Fruit fly (Drosophila melanogaster) whole organism, embryonic: Measurements from ENCODE around the gene CG7896.
A peak's percentile ranks its signal among the peaks of the same experiment; 100 is the strongest.

Source experiments
- Ada2b ChIP-seq: fragments of 200-800 bp; sonication (Bioruptor generic); IDR thresholded peaks from 2 replicates; pipeline ENCODE4 v1.3.6; 2022; ENCODE audit warnings: missing biosample characterization, missing genetic modification characterization
- Antp ChIP-seq: fragments of 200-800 bp; sonication (Bioruptor generic); optimal IDR thresholded peaks from 3 replicates; lab custom pipeline; 2016; ENCODE audit warnings: missing biosample characterization, missing genetic modification characterization
- Bdp1 ChIP-seq: fragments of 200-800 bp; sonication (Bioruptor generic); optimal IDR thresholded peaks from 3 replicates; lab custom pipeline; 2016; ENCODE audit warnings: missing biosample characterization, missing genetic modification characterization
- Bteb2 ChIP-seq: fragments of 200-800 bp; sonication (Bioruptor generic); optimal IDR thresholded peaks from 2 replicates; lab custom pipeline; 2016; ENCODE audit warnings: missing biosample characterization, missing genetic modification characterization
- CG10209 ChIP-seq: fragments of 200-800 bp; sonication (Bioruptor generic); optimal IDR thresholded peaks from 3 replicates; lab custom pipeline; 2017; ENCODE audit warnings: missing biosample characterization, mild to moderate bottlenecking, missing genetic modification characterization, missing genetic modification reagents
- CG11560 ChIP-seq: fragments of 200-800 bp; sonication (Bioruptor generic); IDR thresholded peaks from 3 replicates; pipeline ENCODE4 v1.3.6; 2022; ENCODE audit warnings: missing biosample characterization, missing genetic modification characterization
- CG11723 ChIP-seq: fragments of 200-800 bp; sonication (Bioruptor generic); optimal IDR thresholded peaks from 2 replicates; lab custom pipeline; 2017; ENCODE audit warnings: missing biosample characterization, mild to moderate bottlenecking, missing genetic modification characterization
- CG12744 ChIP-seq: fragments of 200-800 bp; sonication (Bioruptor generic); optimal IDR thresholded peaks from 2 replicates; lab custom pipeline; 2016; ENCODE audit warnings: missing biosample characterization, missing genetic modification characterization
- CG13775 ChIP-seq: fragments of 200-800 bp; sonication (Bioruptor generic); optimal IDR thresholded peaks from 3 replicates; lab custom pipeline; 2017; ENCODE audit warnings: missing biosample characterization, mild to moderate bottlenecking, missing genetic modification characterization
- CG15514 ChIP-seq: fragments of 200-800 bp; sonication (Bioruptor generic); optimal IDR thresholded peaks from 3 replicates; lab custom pipeline; 2017; ENCODE audit warnings: missing biosample characterization, missing genetic modification characterization, mild to moderate bottlenecking, moderate library complexity, missing genetic modification reagents
- CG16815 ChIP-seq: fragments of 200-800 bp; sonication (Bioruptor generic); optimal IDR thresholded peaks from 3 replicates; lab custom pipeline; 2017; ENCODE audit warnings: missing biosample characterization, mild to moderate bottlenecking, missing genetic modification characterization
- CG17328 ChIP-seq: fragments of 200-800 bp; sonication (Bioruptor generic); IDR thresholded peaks from 2 replicates; pipeline ENCODE4 v1.3.6; 2022; ENCODE audit warnings: missing biosample characterization, missing genetic modification characterization
- CG18764 ChIP-seq: fragments of 200-800 bp; sonication (Bioruptor generic); optimal IDR thresholded peaks from 3 replicates; lab custom pipeline; 2016; ENCODE audit warnings: missing biosample characterization, missing genetic modification characterization
- CG2678 ChIP-seq: fragments of 200-800 bp; sonication (Bioruptor generic); optimal IDR thresholded peaks from 3 replicates; lab custom pipeline; 2019; ENCODE audit warnings: missing biosample characterization, mild to moderate bottlenecking, missing genetic modification characterization, moderate library complexity
- CG2875 ChIP-seq: fragments of 200-800 bp; sonication (Bioruptor generic); optimal IDR thresholded peaks from 2 replicates; lab custom pipeline; 2017; ENCODE audit warnings: missing biosample characterization, mild to moderate bottlenecking, missing genetic modification characterization, missing genetic modification reagents
- CG31365 ChIP-seq: fragments of 200-800 bp; sonication (Bioruptor generic); optimal IDR thresholded peaks from 2 replicates; lab custom pipeline; 2018; ENCODE audit warnings: missing biosample characterization, mild to moderate bottlenecking, missing genetic modification characterization
- CG34376 ChIP-seq: fragments of 200-800 bp; sonication (Bioruptor generic); optimal IDR thresholded peaks from 2 replicates; lab custom pipeline; 2018; ENCODE audit warnings: missing biosample characterization, mild to moderate bottlenecking, missing genetic modification characterization
- CG3726 ChIP-seq: fragments of 200-800 bp; sonication (Bioruptor generic); IDR thresholded peaks from 3 replicates; pipeline ENCODE4, ENCODE4 v1.3.6; 2022; ENCODE audit warnings: missing biosample characterization, missing genetic modification characterization
- CG3995 ChIP-seq: fragments of 200-800 bp; sonication (Bioruptor generic); optimal IDR thresholded peaks from 3 replicates; lab custom pipeline; 2016; ENCODE audit warnings: missing biosample characterization, missing genetic modification characterization
- CG6689 ChIP-seq: fragments of 200-800 bp; sonication (Bioruptor generic); IDR thresholded peaks from 2 replicates; pipeline ENCODE4 v1.3.6; 2022; ENCODE audit warnings: missing biosample characterization, missing genetic modification characterization
- CG6813 ChIP-seq: fragments of 200-800 bp; sonication (Bioruptor generic); optimal IDR thresholded peaks from 2 replicates; lab custom pipeline; 2017; ENCODE audit warnings: missing biosample characterization, missing genetic modification characterization, mild to moderate bottlenecking, moderate library complexity, missing genetic modification reagents
- CG7372 ChIP-seq: fragments of 200-800 bp; sonication (Bioruptor generic); IDR thresholded peaks from 2 replicates; pipeline ENCODE4 v1.3.6; 2022; ENCODE audit warnings: missing biosample characterization, missing genetic modification characterization
- CG7839 ChIP-seq: fragments of 200-800 bp; sonication (Bioruptor generic); optimal IDR thresholded peaks from 3 replicates; lab custom pipeline; 2018; ENCODE audit warnings: missing biosample characterization, mild to moderate bottlenecking, missing genetic modification characterization, moderate library complexity
- CG7928 ChIP-seq: fragments of 200-800 bp; sonication (Bioruptor generic); optimal IDR thresholded peaks from 2 replicates; lab custom pipeline; 2017; ENCODE audit warnings: missing biosample characterization, mild to moderate bottlenecking, missing genetic modification characterization
- CG7987 ChIP-seq: fragments of 200-800 bp; sonication (Bioruptor generic); optimal IDR thresholded peaks from 2 replicates; lab custom pipeline; 2018; ENCODE audit warnings: missing biosample characterization, mild to moderate bottlenecking, missing genetic modification characterization, moderate library complexity
- CG8924 ChIP-seq: fragments of 200-800 bp; optimal IDR thresholded peaks from 3 replicates; lab custom pipeline; 2019; ENCODE audit warnings: missing biosample characterization, mild to moderate bottlenecking, missing genetic modification characterization, moderate library complexity
- Doc2 ChIP-seq: fragments of 200-800 bp; sonication (Bioruptor generic); IDR thresholded peaks from 2 replicates; pipeline ENCODE4 v1.3.6; 2022; ENCODE audit warnings: missing biosample characterization, missing genetic modification characterization
- E2f1 ChIP-seq: fragments of 200-800 bp; sonication (Bioruptor generic); IDR thresholded peaks from 2 replicates; pipeline ENCODE4 v1.3.6; 2022; ENCODE audit warnings: missing biosample characterization, missing genetic modification characterization
- Fer2 ChIP-seq: fragments of 200-800 bp; sonication (Bioruptor generic); optimal IDR thresholded peaks from 2 replicates; lab custom pipeline; 2018; ENCODE audit warnings: missing biosample characterization, mild to moderate bottlenecking, missing genetic modification characterization, moderate library complexity
- HLH4C ChIP-seq: fragments of 200-800 bp; sonication (Bioruptor generic); IDR thresholded peaks from 3 replicates; pipeline ENCODE4 v1.3.6; 2022; ENCODE audit warnings: missing biosample characterization, missing genetic modification characterization; ENCODE audit not compliant: partially characterized antibody
- Rx ChIP-seq: fragments of 200-800 bp; sonication (Bioruptor generic); IDR thresholded peaks from 2 replicates; pipeline ENCODE4 v1.3.6; 2022; ENCODE audit warnings: missing biosample characterization, missing genetic modification characterization
- Sin3A ChIP-seq: fragments of >200 bp; optimal IDR thresholded peaks from 2 replicates; lab custom pipeline; 2018
- Trl ChIP-seq, 3 experiments: fragments of >200 bp in 2 of 3; fragments of 200-800 bp in 1 of 3; sonication (Bioruptor generic) in 1 of 3; optimal IDR thresholded peaks; 2 replicates in 1 of 3; 3 replicates in 2 of 3; lab custom pipeline; 2016 to 2017; ENCODE audit warnings: missing biosample characterization in 1 of 3, missing genetic modification characterization in 1 of 3
- ash1 ChIP-seq: fragments of 200-800 bp; sonication (Bioruptor generic); optimal IDR thresholded peaks from 2 replicates; lab custom pipeline; 2018; ENCODE audit warnings: missing biosample characterization, mild to moderate bottlenecking, missing genetic modification characterization
- ato ChIP-seq: fragments of 200-800 bp; sonication (Bioruptor generic); IDR thresholded peaks from 2 replicates; pipeline ENCODE4 v1.3.6; 2022; ENCODE audit warnings: missing biosample characterization, missing genetic modification characterization; ENCODE audit not compliant: partially characterized antibody
- bab2 ChIP-seq: fragments of 200-800 bp; sonication (Bioruptor generic); optimal IDR thresholded peaks from 2 replicates; lab custom pipeline; 2016; ENCODE audit warnings: missing biosample characterization, missing genetic modification characterization
- bsh ChIP-seq, 2 experiments: fragments of 200-800 bp; sonication (Bioruptor generic); optimal IDR thresholded peaks; 2 replicates each; lab custom pipeline; 2017 to 2018; ENCODE audit warnings: mild to moderate bottlenecking in 2 of 2, missing biosample characterization in 2 of 2, missing genetic modification characterization in 2 of 2, moderate library complexity in 1 of 2
- crc ChIP-seq: fragments of 200-800 bp; sonication (Bioruptor generic); optimal IDR thresholded peaks from 2 replicates; lab custom pipeline; 2016; ENCODE audit warnings: missing biosample characterization, missing genetic modification characterization
- dati ChIP-seq: fragments of 200-800 bp; sonication (Bioruptor generic); IDR thresholded peaks from 2 replicates; pipeline ENCODE4 v1.3.6; 2022; ENCODE audit warnings: missing biosample characterization, missing genetic modification characterization
- en ChIP-seq: fragments of 200-800 bp; sonication (Bioruptor generic); optimal IDR thresholded peaks from 2 replicates; lab custom pipeline; 2016; ENCODE audit warnings: missing biosample characterization, missing genetic modification characterization
- gt ChIP-seq: fragments of 200-800 bp; sonication (Bioruptor generic); IDR thresholded peaks from 2 replicates; pipeline ENCODE4 v1.3.6; 2022; ENCODE audit warnings: missing biosample characterization, missing genetic modification characterization
- hth ChIP-seq: fragments of >200 bp; optimal IDR thresholded peaks from 2 replicates; lab custom pipeline; 2017; ENCODE audit warnings: inconsistent platforms
- jigr1 ChIP-seq: fragments of 200-800 bp; sonication (Bioruptor generic); IDR thresholded peaks from 3 replicates; pipeline ENCODE4 v1.3.6; 2022; ENCODE audit warnings: missing biosample characterization, missing genetic modification characterization
- lov ChIP-seq, 2 experiments: fragments of 200-800 bp in 1 of 2; fragments of >200 bp in 1 of 2; sonication (Bioruptor generic) in 1 of 2; IDR thresholded peaks in 1 of 2; optimal IDR thresholded peaks in 1 of 2; 2 replicates in 1 of 2; 3 replicates in 1 of 2; pipeline versions ENCODE4 v1.3.6 to Lab custom; 2017 to 2022; ENCODE audit warnings: missing biosample characterization in 1 of 2, missing genetic modification characterization in 1 of 2
- prd ChIP-seq, 3 experiments: fragments of >200 bp in 2 of 3; fragments of 200-800 bp in 1 of 3; sonication (Bioruptor generic) in 1 of 3; optimal IDR thresholded peaks in 2 of 3; IDR thresholded peaks in 1 of 3; 2 replicates in 2 of 3; 3 replicates in 1 of 3; pipeline versions ENCODE4 v1.3.6 to Lab custom; 2017 to 2022; ENCODE audit warnings: missing biosample characterization in 1 of 3, missing genetic modification characterization in 1 of 3
- pum ChIP-seq: fragments of 200-800 bp; sonication (Bioruptor generic); optimal IDR thresholded peaks from 2 replicates; lab custom pipeline; 2016; ENCODE audit warnings: missing biosample characterization, missing genetic modification characterization
- sens-2 ChIP-seq: fragments of 200-800 bp; sonication (Bioruptor generic); IDR thresholded peaks from 2 replicates; pipeline ENCODE4 v1.3.6; 2022; ENCODE audit warnings: missing biosample characterization, missing genetic modification characterization
- sna ChIP-seq: fragments of 200-800 bp; sonication (Bioruptor generic); IDR thresholded peaks from 2 replicates; pipeline ENCODE4 v1.3.6; 2022; ENCODE audit warnings: missing biosample characterization, missing genetic modification characterization; ENCODE audit not compliant: partially characterized antibody
- sob ChIP-seq: fragments of 200-800 bp; sonication (Bioruptor generic); IDR thresholded peaks from 2 replicates; pipeline ENCODE4 v1.3.6; 2022; ENCODE audit warnings: missing biosample characterization, missing genetic modification characterization
- zen ChIP-seq: fragments of 200-800 bp; sonication (Bioruptor generic); optimal IDR thresholded peaks from 3 replicates; lab custom pipeline; 2018; ENCODE audit warnings: missing biosample characterization, mild to moderate bottlenecking, missing genetic modification characterization, moderate library complexity

Gene CG7896

DNA sequence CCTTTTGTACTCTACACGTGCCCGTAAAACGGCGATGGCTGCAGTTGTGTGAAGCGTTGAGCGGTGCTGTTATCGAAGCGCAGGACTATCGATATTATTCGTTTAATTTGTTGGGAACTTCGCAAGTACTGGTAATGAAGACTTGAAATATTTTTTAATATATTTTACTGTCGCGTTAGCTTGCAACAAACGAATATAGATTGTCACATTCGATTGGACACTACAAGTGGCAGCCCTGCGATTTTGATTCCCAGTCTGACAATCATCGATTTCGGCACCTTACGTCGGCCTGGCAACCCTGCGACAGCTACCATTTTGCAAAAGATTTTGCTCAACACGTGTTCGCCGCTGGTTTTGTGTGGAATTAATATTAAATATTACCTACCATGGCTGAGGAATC is 21.4 kb downstream of the CG7896 start, which contains the start of the genes Nlp and Nph (continued):
- TF ChIP-seq sens-2 (GFP tag; lab: Robert Waterston, UW) (no peak), CG10209 (no peak), CG3995 (GFP tag; lab: Kevin White, UChicago) (peak; percentile 64), prd (optimal IDR thresholded peaks at IDR 0.05; lab: Kevin White, UChicago) (no peak), prd (GFP tag; IDR thresholded peaks at IDR 0.05; lab: Robert Waterston, UW) (no peak), dati (GFP tag; lab: Robert Waterston, UW) (no peak), CG2678 (tag; lab: Kevin White, UChicago) (no peak), CG15514 (peak; percentile 85), Doc2 (GFP tag; lab: Robert Waterston, UW) (no peak), CG7987 (GFP tag; lab: Kevin White, UChicago) (no peak), CG2875 (GFP tag; lab: Kevin White, UChicago) (no peak), crc (GFP tag; lab: Kevin White, UChicago) (no peak), ato (GFP tag; lab: Robert Waterston, UW) (peak; percentile 85), Trl (optimal IDR thresholded peaks at IDR 0.05; lab: Kevin White, UChicago) (no peak), Trl (GFP tag; optimal IDR thresholded peaks at IDR 0.05; lab: Kevin White, UChicago) (peak; percentile 0), CG8924 (tag; lab: Kevin White, UChicago) (peak; percentile 43), CG13775 (no peak), CG3726 (no peak), Rx (GFP tag; lab: Robert Waterston, UW) (no peak), sna (peak; percentile 94), zen (tag; lab: Kevin White, UChicago) (no peak), jigr1 (no peak), ash1 (GFP tag; lab: Kevin White, UChicago) (no peak), CG6689 (no peak), CG11560 (peak; percentile 93), HLH4C (GFP tag; lab: Robert Waterston, UW) (peak; percentile 89), Ada2b (GFP tag; lab: Robert Waterston, UW) (no peak), hth (lab: Kevin White, UChicago) (no peak), lov (optimal IDR thresholded peaks at IDR 0.05; lab: Kevin White, UChicago) (no peak), lov (GFP tag; IDR thresholded peaks at IDR 0.05; lab: Robert Waterston, UW) (no peak), CG6813 (no peak), Sin3A (lab: Kevin White, UChicago) (peak; percentile 84), CG11723 (no peak), pum (GFP tag; lab: Kevin White, UChicago) (no peak), CG12744 (no peak), CG17328 (GFP tag; lab: Robert Waterston, UW) (no peak), CG34376 (GFP tag; lab: Kevin White, UChicago) (no peak), CG7839 (tag; lab: Kevin White, UChicago) (no peak), Bteb2 (GFP tag; lab: Kevin White, UChicago) (no peak), bsh (GFP tag; optimal IDR thresholded peaks at IDR 0.05; lab: Kevin White, UChicago) (peak in 1 of 2 experiments; percentile 19), CG31365 (tag; lab: Kevin White, UChicago) (no peak), sob (no peak), CG7928 (no peak), Fer2 (tag; lab: Kevin White, UChicago) (no peak), gt (no peak), CG16815 (no peak), CG7372 (0 out of 2 replicates have a peak, but pooled peaks have one; percentile 35), Bdp1 (GFP tag; lab: Kevin White, UChicago) (no peak), en (GFP tag; lab: Kevin White, UChicago) (no peak), CG18764 (peak; percentile 10), Antp (GFP tag; lab: Kevin White, UChicago) (no peak), bab2 (GFP tag; lab: Kevin White, UChicago) (peak; percentile 16), E2f1 (no peak)
